Worm (Caenorhabditis elegans): ENCODE data around the gene Y51H7C.12.

DNA sequence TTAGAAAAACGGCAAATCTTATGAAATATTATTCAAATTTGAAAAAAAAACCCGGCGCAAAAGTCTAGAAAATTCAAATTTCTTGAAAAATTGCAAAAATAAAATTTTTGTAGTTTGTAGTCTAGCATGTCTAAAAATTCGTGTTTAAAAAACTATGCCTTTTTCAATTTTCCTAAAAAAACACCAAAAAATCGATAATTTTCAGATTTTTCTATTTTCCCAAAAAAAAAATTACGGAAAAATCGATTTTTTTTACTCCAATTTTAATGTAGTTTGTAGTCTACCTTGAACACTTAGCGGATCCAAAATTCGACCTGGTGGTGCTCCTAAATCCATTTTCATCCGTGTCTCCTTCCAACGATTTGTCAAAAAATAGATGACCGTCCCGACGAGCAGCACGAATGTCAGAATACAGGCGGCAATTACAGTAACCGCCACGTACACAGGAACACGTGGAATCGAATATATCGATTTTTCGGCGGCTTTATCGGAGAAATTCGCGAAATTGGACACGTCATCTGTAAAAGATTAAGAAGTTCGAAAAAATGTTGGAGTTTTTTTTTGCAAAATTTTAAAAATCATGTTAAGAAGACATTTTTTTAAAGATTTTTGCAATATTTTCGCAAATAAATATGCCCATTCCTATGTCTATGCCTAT lies 25.6 kb downstream of the Y51H7C.12 start:
- no peak for TF ChIP-seq dao-5 (tag; optimal IDR thresholded peaks at IDR 0.05)
- TF ChIP-seq W03F9.2 (tag; optimal IDR thresholded peaks at IDR 0.05), result no peak
- no peak for TF ChIP-seq him-1 (tag; optimal IDR thresholded peaks at IDR 0.05)
